Fruit fly (Drosophila melanogaster) whole organism, wandering third instar larva: Measurements from ENCODE around the gene RPA2.

Experiments
- CG9705 ChIP-seq: fragments of 200-800 bp; sonication (Bioruptor generic); optimal IDR thresholded peaks from 2 replicates; lab custom pipeline; 2018; ENCODE audit warnings: missing biosample characterization, mild to moderate bottlenecking, missing genetic modification characterization
- CrebA ChIP-seq: fragments of 200-800 bp; sonication (Bioruptor generic); optimal IDR thresholded peaks from 2 replicates; lab custom pipeline; 2016; ENCODE audit warnings: missing biosample characterization, mild to moderate bottlenecking, missing genetic modification characterization, borderline replicate concordance
- Dfd ChIP-seq: fragments of >200 bp; optimal IDR thresholded peaks from 2 replicates; lab custom pipeline; 2017; ENCODE audit warnings: missing biosample characterization, missing genetic modification characterization
- Dif ChIP-seq: fragments of 200-275, 200-300 bp; sonication (Bioruptor generic); optimal IDR thresholded peaks from 2 replicates; lab custom pipeline; 2018; ENCODE audit warnings: missing biosample characterization, missing genetic modification characterization; ENCODE audit not compliant: partially characterized antibody
- GATAd ChIP-seq: sonication (Bioruptor generic); optimal IDR thresholded peaks from 2 replicates; lab custom pipeline; 2016; ENCODE audit warnings: missing biosample characterization, missing genetic modification characterization
- HLH106 ChIP-seq: fragments of 200-800 bp; optimal IDR thresholded peaks from 3 replicates; lab custom pipeline; 2019; ENCODE audit warnings: missing biosample characterization, mild to moderate bottlenecking, missing genetic modification characterization, moderate library complexity
- Hr83 ChIP-seq: fragments of 200-300 bp; sonication (Bioruptor generic); optimal IDR thresholded peaks from 2 replicates; lab custom pipeline; 2016; ENCODE audit warnings: missing biosample characterization, mild to moderate bottlenecking, missing genetic modification characterization, moderate library complexity; ENCODE audit not compliant: poor library complexity, severe bottlenecking
- Jra ChIP-seq: sonication (Bioruptor generic); optimal IDR thresholded peaks from 2 replicates; lab custom pipeline; 2016; ENCODE audit warnings: missing biosample characterization, missing genetic modification characterization
- Mio ChIP-seq: sonication (Bioruptor generic); optimal IDR thresholded peaks from 2 replicates; lab custom pipeline; 2016; ENCODE audit warnings: missing biosample characterization, missing genetic modification characterization
- N ChIP-seq: fragments of >200 bp; optimal IDR thresholded peaks from 2 replicates; lab custom pipeline; 2018; ENCODE audit warnings: missing biosample characterization, missing external identifiers, missing genetic modification characterization
- OdsH ChIP-seq: fragments of 200-800 bp; sonication (Bioruptor generic); optimal IDR thresholded peaks from 2 replicates; lab custom pipeline; 2016; ENCODE audit warnings: missing biosample characterization, mild to moderate bottlenecking, missing genetic modification characterization
- Rel ChIP-seq, 2 experiments: fragments of 200-800 bp; sonication (Bioruptor generic) in 1 of 2; optimal IDR thresholded peaks; 2 replicates in 1 of 2; 3 replicates in 1 of 2; lab custom pipeline; 2016 to 2019; ENCODE audit warnings: mild to moderate bottlenecking in 2 of 2, missing biosample characterization in 2 of 2, missing genetic modification characterization in 2 of 2, moderate library complexity in 1 of 2
- Sp1 ChIP-seq: fragments of 200-800 bp; sonication (Bioruptor generic); optimal IDR thresholded peaks from 3 replicates; lab custom pipeline; 2019; ENCODE audit warnings: missing biosample characterization, mild to moderate bottlenecking, missing genetic modification characterization, moderate library complexity
- Vsx2 ChIP-seq: fragments of 200-300, 225-300 bp; sonication (Bioruptor generic); optimal IDR thresholded peaks from 2 replicates; lab custom pipeline; 2018; ENCODE audit warnings: missing biosample characterization, missing genetic modification characterization; ENCODE audit not compliant: partially characterized antibody
- brk ChIP-seq: fragments of 200-800 bp; sonication (Bioruptor generic); optimal IDR thresholded peaks from 2 replicates; lab custom pipeline; 2016; ENCODE audit warnings: missing biosample characterization, mild to moderate bottlenecking, missing genetic modification characterization
- dl ChIP-seq, 2 experiments: fragments of 175-275, 200-275 bp in 1 of 2; fragments of 200-275 bp in 1 of 2; sonication (Bioruptor generic); optimal IDR thresholded peaks; lab custom pipeline; 2018; ENCODE audit warnings: mild to moderate bottlenecking in 2 of 2, missing biosample characterization in 2 of 2, missing genetic modification characterization in 2 of 2, moderate library complexity in 2 of 2; ENCODE audit not compliant: partially characterized antibody in 2 of 2, insufficient read depth in 1 of 2
- dmrt93B ChIP-seq: fragments of 200-800 bp; sonication (Bioruptor generic); optimal IDR thresholded peaks from 2 replicates; lab custom pipeline; 2018; ENCODE audit warnings: missing biosample characterization, mild to moderate bottlenecking, missing genetic modification characterization
- foxo ChIP-seq, 2 experiments: fragments of 200-800 bp; sonication (Bioruptor generic); optimal IDR thresholded peaks; 2 replicates in 1 of 2; 3 replicates in 1 of 2; lab custom pipeline; 2016 to 2017; ENCODE audit warnings: missing biosample characterization in 2 of 2, missing genetic modification characterization in 2 of 2
- fru ChIP-seq: fragments of 200-800 bp; sonication (Bioruptor generic); optimal IDR thresholded peaks from 3 replicates; lab custom pipeline; 2016; ENCODE audit warnings: missing biosample characterization, mild to moderate bottlenecking, missing genetic modification characterization
- lola ChIP-seq: fragments of >200 bp; optimal IDR thresholded peaks from 2 replicates; lab custom pipeline; 2017; ENCODE audit warnings: missing biosample characterization, missing genetic modification characterization
- pan ChIP-seq: fragments of >200 bp; optimal IDR thresholded peaks from 2 replicates; lab custom pipeline; 2017
- rgr ChIP-seq: fragments of 200-800 bp; sonication (Bioruptor generic); optimal IDR thresholded peaks from 3 replicates; lab custom pipeline; 2016; ENCODE audit warnings: missing biosample characterization, mild to moderate bottlenecking, missing genetic modification characterization
- sage ChIP-seq: fragments of 200-800 bp; sonication (Bioruptor generic); optimal IDR thresholded peaks from 2 replicates; lab custom pipeline; 2016; ENCODE audit warnings: missing biosample characterization, mild to moderate bottlenecking, missing genetic modification characterization
- sv ChIP-seq: fragments of 200-800 bp; sonication (Bioruptor generic); optimal IDR thresholded peaks from 3 replicates; lab custom pipeline; 2016; ENCODE audit warnings: missing biosample characterization, missing genetic modification characterization
- tai ChIP-seq: sonication (Bioruptor generic); optimal IDR thresholded peaks from 2 replicates; lab custom pipeline; 2016; ENCODE audit warnings: missing biosample characterization, missing genetic modification characterization
- woc ChIP-seq: sonication (Bioruptor generic); optimal IDR thresholded peaks from 2 replicates; lab custom pipeline; 2016; ENCODE audit warnings: missing biosample characterization, mild to moderate bottlenecking, missing genetic modification characterization

Gene RPA2

DNA sequence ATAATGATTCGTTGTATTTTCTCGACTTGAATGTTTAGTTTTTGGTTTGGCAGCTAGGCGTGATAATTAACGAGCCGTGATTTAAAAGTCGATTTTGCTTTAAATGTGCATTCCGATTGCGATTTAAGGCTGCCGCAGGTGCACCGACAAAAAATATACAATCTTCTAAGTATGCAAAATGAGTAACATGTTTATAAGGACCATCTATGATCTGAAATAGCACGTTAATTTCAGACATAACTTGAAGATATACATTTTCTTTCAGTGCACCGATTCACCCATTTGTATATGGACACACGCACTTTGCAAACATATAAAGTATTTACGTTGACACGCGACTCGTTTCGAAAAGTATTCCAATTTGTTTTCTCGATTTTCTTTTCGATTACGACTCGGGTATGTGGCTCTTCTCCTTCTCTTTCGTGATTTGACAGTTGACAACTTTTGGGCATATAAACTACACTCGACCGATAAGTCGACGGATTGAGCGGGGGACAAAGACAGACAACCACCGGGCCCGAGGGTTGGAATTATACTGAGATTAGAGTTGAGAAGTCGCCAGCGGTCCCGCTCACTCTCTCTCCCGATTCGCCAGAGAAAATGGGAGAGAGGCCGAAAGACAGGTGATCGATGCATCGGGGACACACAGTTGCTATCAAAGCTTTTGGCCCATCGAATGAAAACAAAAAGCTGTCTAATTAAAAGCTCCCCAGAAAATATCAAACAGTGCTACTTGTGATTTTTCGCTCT is 35.9 kb downstream of the RPA2 start:
- peak; percentile 21 for TF ChIP-seq Dif (GFP tag; lab: Kevin White, UChicago)
- no peak for TF ChIP-seq Rel (GFP tag; optimal IDR thresholded peaks at IDR 0.05; lab: Kevin White, UChicago)
- TF ChIP-seq Rel (tag; optimal IDR thresholded peaks at IDR 0.05; lab: Kevin White, UChicago): peak; percentile 19
- no peak for TF ChIP-seq Hr83 (GFP tag; lab: Kevin White, UChicago)
- peak in 1 of 2 experiments; percentile 43 for TF ChIP-seq dl (GFP tag; optimal IDR thresholded peaks at IDR 0.05; lab: Kevin White, UChicago; ENCODE audit: insufficient read depth in 1 of 2, partially characterized antibody in 2 of 2)

DNA sequence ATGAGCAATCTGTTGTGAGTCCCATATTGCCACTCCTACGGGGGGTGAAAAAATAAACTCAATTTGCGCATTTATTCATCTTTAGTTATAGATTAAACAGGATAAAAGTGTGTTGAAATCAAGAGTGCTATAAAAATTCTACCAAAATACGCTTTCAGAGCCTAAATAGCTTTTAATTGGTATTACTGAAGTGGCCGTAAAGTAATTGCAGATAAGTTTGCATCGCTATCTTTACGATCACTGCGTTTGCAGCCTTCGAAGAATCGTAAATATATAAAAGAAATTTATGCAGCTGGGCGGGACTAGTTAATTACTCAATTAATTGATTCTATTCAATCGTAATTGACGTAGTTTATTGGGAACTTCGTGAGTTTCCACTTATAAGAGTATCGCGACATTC is 38.7 kb downstream of the RPA2 start:
- no peak for TF ChIP-seq dmrt93B
- TF ChIP-seq CrebA: peak; percentile 18
- peak; percentile 64 for TF ChIP-seq Sp1 (GFP tag; lab: Kevin White, UChicago)
- TF ChIP-seq Vsx2 (GFP tag; lab: Kevin White, UChicago): no peak
- no peak for TF ChIP-seq tai (GFP tag; lab: Kevin White, UChicago)
- TF ChIP-seq N (GFP tag; lab: Kevin White, UChicago): no peak
- no peak for TF ChIP-seq HLH106 (tag; lab: Kevin White, UChicago)
- no peak for TF ChIP-seq Rel (GFP tag; optimal IDR thresholded peaks at IDR 0.05; lab: Kevin White, UChicago)
- TF ChIP-seq Rel (tag; optimal IDR thresholded peaks at IDR 0.05; lab: Kevin White, UChicago): peak; percentile 22
- TF ChIP-seq, all 38 proteins: peak for 3

- TF ChIP-seq GATAd: no peak
- TF ChIP-seq Rel (GFP tag; optimal IDR thresholded peaks at IDR 0.05; lab: Kevin White, UChicago): no peak
- peak; percentile 8 for TF ChIP-seq Rel (tag; optimal IDR thresholded peaks at IDR 0.05; lab: Kevin White, UChicago)
- TF ChIP-seq HLH106 (tag; lab: Kevin White, UChicago): no peak
- TF ChIP-seq pan (lab: Kevin White, UChicago): no peak
These were observed 39.9 kb downstream of the RPA2 start for dm6 chr2L:20885889-20886507.

DNA sequence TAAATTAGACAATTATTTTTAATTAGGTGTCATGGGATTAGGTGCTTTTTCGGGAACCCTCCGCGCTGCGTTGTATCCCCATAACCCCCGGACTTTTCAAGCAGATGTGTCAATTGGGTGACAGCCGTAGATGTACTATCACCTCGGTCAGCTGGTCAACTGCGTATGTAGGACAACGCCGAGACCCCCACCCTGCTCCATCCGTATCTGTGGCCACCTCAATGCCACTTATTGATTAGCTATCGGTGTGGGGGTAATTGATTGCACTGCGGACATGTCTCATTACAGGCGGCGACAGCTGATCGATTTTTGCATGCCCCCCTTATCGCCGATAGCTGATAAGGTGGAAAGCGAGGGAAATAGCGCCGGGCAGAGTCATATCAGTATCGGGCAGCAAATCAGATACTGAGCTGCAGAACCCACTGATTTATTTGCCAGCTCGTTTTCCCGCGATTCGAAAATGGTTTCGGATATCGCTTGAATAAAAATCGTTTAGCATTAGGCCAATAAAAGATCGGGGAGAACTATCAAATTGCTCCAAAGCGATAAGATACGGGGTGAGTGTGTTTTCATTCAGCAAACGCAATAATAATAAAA is 42.2 kb downstream of the RPA2 start:
- TF ChIP-seq woc (GFP tag; lab: Kevin White, UChicago): no peak
- no peak for TF ChIP-seq lola
- no peak for TF ChIP-seq Mio (GFP tag; lab: Kevin White, UChicago)
- TF ChIP-seq Sp1 (GFP tag; lab: Kevin White, UChicago): no peak
- TF ChIP-seq dl (GFP tag; optimal IDR thresholded peaks at IDR 0.05; lab: Kevin White, UChicago; ENCODE audit: insufficient read depth in 1 of 2, partially characterized antibody in 2 of 2): no peak
- TF ChIP-seq Jra: no peak
- TF ChIP-seq pan (lab: Kevin White, UChicago): no peak
- no peak for TF ChIP-seq Dfd (GFP tag; lab: Kevin White, UChicago)
- no peak for TF ChIP-seq CG9705 (GFP tag; lab: Kevin White, UChicago)
- TF ChIP-seq sage (GFP tag; lab: Kevin White, UChicago): no peak
- no peak for TF ChIP-seq foxo (GFP tag; optimal IDR thresholded peaks at IDR 0.05; lab: Kevin White, UChicago)
- TF ChIP-seq fru: no peak
- no peak for TF ChIP-seq OdsH (GFP tag; lab: Kevin White, UChicago)
- TF ChIP-seq tai (GFP tag; lab: Kevin White, UChicago): no peak
- TF ChIP-seq Rel (GFP tag; optimal IDR thresholded peaks at IDR 0.05; lab: Kevin White, UChicago): no peak
- TF ChIP-seq Rel (tag; optimal IDR thresholded peaks at IDR 0.05; lab: Kevin White, UChicago): no peak
- no peak for TF ChIP-seq sv

DNA sequence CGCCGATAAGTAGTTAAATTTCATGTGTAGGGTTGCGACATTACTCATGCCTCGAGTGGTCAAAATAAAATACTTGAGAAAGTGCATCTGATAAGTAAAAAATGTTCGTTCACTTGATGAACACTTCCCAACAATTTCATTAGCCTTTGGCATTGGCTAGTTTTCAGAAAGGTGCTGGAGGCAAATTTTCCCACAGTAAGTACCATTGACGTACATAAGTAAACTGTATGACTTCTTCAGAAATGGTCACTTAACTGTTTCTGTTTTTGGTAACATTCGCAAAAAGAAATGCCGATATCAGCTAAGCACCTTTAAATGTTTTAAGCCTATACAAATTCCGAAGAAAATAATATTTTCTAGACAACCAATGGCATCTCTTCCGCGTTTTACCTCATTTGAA is 42.9 kb downstream of the RPA2 start:
- TF ChIP-seq rgr (GFP tag; lab: Kevin White, UChicago) (no peak), Sp1 (GFP tag; lab: Kevin White, UChicago) (no peak), Mio (GFP tag; lab: Kevin White, UChicago) (no peak), foxo (GFP tag; optimal IDR thresholded peaks at IDR 0.05; lab: Kevin White, UChicago) (no peak), brk (GFP tag; lab: Kevin White, UChicago) (no peak)
